Fruit fly (Drosophila melanogaster): ENCODE results near the gene CG2256.
A peak's percentile ranks its signal among the peaks of the same experiment; 100 is the strongest.

The CG2256 gene

dm6 chrX:8087113-8087512, at the start of gene CG2256:
CG2256 (minus strand) TSS chrX:8087213.
- no peak for TF ChIP-seq fd85E (GFP tag; optimal IDR thresholded peaks at IDR 0.05)
- no peak for TF ChIP-seq CG7368 (GFP tag; optimal IDR thresholded peaks at IDR 0.05)
- TF ChIP-seq fkh (GFP tag; optimal IDR thresholded peaks at IDR 0.05): no peak
- no peak for TF ChIP-seq Ets96B (tag; optimal IDR thresholded peaks at IDR 0.05)
- TF ChIP-seq dac (GFP tag; optimal IDR thresholded peaks at IDR 0.05): no peak
- TF ChIP-seq salr (GFP tag; optimal IDR thresholded peaks at IDR 0.05): no peak
- TF ChIP-seq CG8119 (GFP tag; IDR thresholded peaks at IDR 0.05): no peak
- TF ChIP-seq lz (GFP tag; optimal IDR thresholded peaks at IDR 0.05): no peak
- no peak for TF ChIP-seq CG11902 (GFP tag; optimal IDR thresholded peaks at IDR 0.05)
- TF ChIP-seq CG6792 (GFP tag; optimal IDR thresholded peaks at IDR 0.05): no peak
- no peak for TF ChIP-seq Blimp-1 (GFP tag; optimal IDR thresholded peaks at IDR 0.05)
- TF ChIP-seq CG1621 (tag; optimal IDR thresholded peaks at IDR 0.05): no peak
- no peak for TF ChIP-seq Smox (GFP tag; optimal IDR thresholded peaks at IDR 0.05)
- no peak for TF ChIP-seq spab (GFP tag; optimal IDR thresholded peaks at IDR 0.05)
- no peak for TF ChIP-seq Eip75B (GFP tag; optimal IDR thresholded peaks at IDR 0.05)
- no peak for TF ChIP-seq CG11294 (GFP tag; IDR thresholded peaks at IDR 0.05)
- TF ChIP-seq ss (GFP tag; optimal IDR thresholded peaks at IDR 0.05): no peak
- TF ChIP-seq Hr39 (GFP tag; optimal IDR thresholded peaks at IDR 0.05): no peak

- TF ChIP-seq acj6 (GFP tag; optimal IDR thresholded peaks at IDR 0.05): no peak
- TF ChIP-seq CG6163 (GFP tag; IDR thresholded peaks at IDR 0.05): no peak
- TF ChIP-seq esn (GFP tag; optimal IDR thresholded peaks at IDR 0.05): no peak
- no peak for TF ChIP-seq eg (GFP tag; IDR thresholded peaks at IDR 0.05)
- no peak for TF ChIP-seq Sox14 (GFP tag; optimal IDR thresholded peaks at IDR 0.05)
- no peak for TF ChIP-seq vri (GFP tag; optimal IDR thresholded peaks at IDR 0.05)
- TF ChIP-seq CG11762 (GFP tag; optimal IDR thresholded peaks at IDR 0.05; ENCODE audit: insufficient read depth): no peak
- TF ChIP-seq CG8632 (GFP tag; optimal IDR thresholded peaks at IDR 0.05): no peak
- no peak for TF ChIP-seq dac (GFP tag; optimal IDR thresholded peaks at IDR 0.05)
- TF ChIP-seq net (GFP tag; optimal IDR thresholded peaks at IDR 0.05): no peak
- no peak for TF ChIP-seq Eip75B (GFP tag; optimal IDR thresholded peaks at IDR 0.05)
These were observed 48.4 kb upstream of the CG2256 start, which contains the start of the genes cyr and CG2120 for dm6 chrX:8135420-8135874. cyr (minus strand) TSS chrX:8135713. CG2120 (plus strand) TSS chrX:8135824.

DNA sequence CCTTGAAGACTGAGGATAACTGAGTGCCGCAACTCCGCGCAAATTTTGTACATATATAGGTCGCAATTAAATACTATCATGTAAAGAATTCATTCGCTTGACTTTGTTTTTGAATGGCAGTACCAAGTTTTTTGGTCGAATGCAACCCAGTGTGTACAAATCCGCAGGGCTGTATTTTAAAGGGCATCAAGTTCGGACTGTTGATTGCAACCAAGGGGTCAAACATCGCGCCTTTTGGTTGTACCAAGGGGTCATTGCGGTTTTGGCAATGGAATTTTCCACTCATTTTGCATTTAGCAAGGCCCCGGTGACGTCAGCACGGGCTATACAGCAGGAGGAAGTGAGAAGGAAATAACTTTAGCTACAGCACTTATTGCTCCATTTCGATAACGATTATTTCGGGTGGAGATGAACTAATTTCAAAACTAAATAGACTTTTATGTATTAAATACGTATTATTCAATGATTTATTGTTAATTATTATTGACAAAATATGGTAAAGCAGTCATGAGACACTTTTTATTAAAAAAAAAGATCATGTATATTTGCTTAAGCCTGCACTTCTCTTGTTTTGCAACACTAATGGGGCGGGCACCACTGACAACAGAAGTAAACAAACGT, 44.8 kb upstream of the CG2256 start, which contains the start of gene CG10958:
CG10958 (plus strand) TSS at position 593 of the 621 bp plus-strand sequence.
- TF ChIP-seq salr (GFP tag; optimal IDR thresholded peaks at IDR 0.05) (no peak), Ets96B (tag; optimal IDR thresholded peaks at IDR 0.05) (peak; percentile 42), CG8632 (GFP tag; optimal IDR thresholded peaks at IDR 0.05) (peak; percentile 52), CG6808 (GFP tag; optimal IDR thresholded peaks at IDR 0.05) (no peak), CG6854 (GFP tag; optimal IDR thresholded peaks at IDR 0.05) (peak; percentile 34), Smox (GFP tag; optimal IDR thresholded peaks at IDR 0.05) (no peak), achi (GFP tag; optimal IDR thresholded peaks at IDR 0.05) (peak; percentile 74), Hr4 (GFP tag; optimal IDR thresholded peaks at IDR 0.05) (peak; percentile 39), Sox15 (GFP tag; optimal IDR thresholded peaks at IDR 0.05) (peak; percentile 16), svp (GFP tag) (peak; percentile 85), dsx (GFP tag; optimal IDR thresholded peaks at IDR 0.05; ENCODE audit: poor library complexity, severe bottlenecking) (no peak), CG6276 (GFP tag; optimal IDR thresholded peaks at IDR 0.05) (no peak), Eip75B (GFP tag; optimal IDR thresholded peaks at IDR 0.05) (peak; percentile 61), Ets21C (GFP tag; optimal IDR thresholded peaks at IDR 0.05) (peak; percentile 14), Blimp-1 (GFP tag; optimal IDR thresholded peaks at IDR 0.05) (no peak), Hr38 (GFP tag; optimal IDR thresholded peaks at IDR 0.05) (no peak), Sox102F (GFP tag; optimal IDR thresholded peaks at IDR 0.05) (no peak), esn (GFP tag; optimal IDR thresholded peaks at IDR 0.05) (peak; percentile 72), spab (GFP tag; optimal IDR thresholded peaks at IDR 0.05) (no peak), CG6792 (GFP tag; optimal IDR thresholded peaks at IDR 0.05) (peak; percentile 60), fd59A (GFP tag; optimal IDR thresholded peaks at IDR 0.05) (no peak), net (GFP tag; optimal IDR thresholded peaks at IDR 0.05) (peak; percentile 36), CG3919 (GFP tag; optimal IDR thresholded peaks at IDR 0.05) (peak; percentile 73), CG15336 (GFP tag; IDR thresholded peaks at IDR 0.05) (peak; percentile 52; the same call in 1 of the 2 replicates), fkh (GFP tag; optimal IDR thresholded peaks at IDR 0.05) (peak; percentile 90), CG34406 (GFP tag; optimal IDR thresholded peaks at IDR 0.05) (peak; percentile 60), CG8319 (GFP tag; optimal IDR thresholded peaks at IDR 0.05) (peak; percentile 34), fd85E (GFP tag; optimal IDR thresholded peaks at IDR 0.05) (peak; percentile 25), CG11762 (GFP tag; optimal IDR thresholded peaks at IDR 0.05; ENCODE audit: insufficient read depth) (no peak), CG6163 (GFP tag; IDR thresholded peaks at IDR 0.05) (peak; percentile 63; the same call in 2 of the 3 replicates), pdm3 (GFP tag; optimal IDR thresholded peaks at IDR 0.05) (peak; percentile 75), Lpt (GFP tag; optimal IDR thresholded peaks at IDR 0.05) (peak; percentile 6), ss (GFP tag; optimal IDR thresholded peaks at IDR 0.05) (no peak)

Measured in whole organism, prepupa.